Worm (Caenorhabditis elegans): ENCODE data around the gene T01B11.1.

Gene T01B11.1

DNA sequence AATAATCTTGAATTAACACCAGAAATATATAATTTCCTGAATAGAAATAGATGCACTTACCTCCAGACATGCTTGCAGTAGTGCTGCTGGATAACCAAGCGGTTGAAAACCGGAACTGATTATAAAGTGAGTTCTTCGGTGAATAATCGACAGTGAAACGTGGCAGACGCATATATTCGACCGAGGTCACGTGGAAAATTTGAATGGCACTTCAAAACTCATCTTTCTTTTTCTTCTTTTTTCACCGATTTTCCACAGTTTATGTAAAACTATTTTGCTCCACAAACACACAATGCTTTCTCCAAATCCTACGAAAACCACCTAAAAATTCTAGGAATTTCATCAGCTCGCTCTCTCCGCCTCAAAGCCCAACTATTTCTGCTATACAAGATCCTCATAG lies 13.2 kb downstream of the T01B11.1 start, which contains the start of gene ant-1.4:
ant-1.4 (minus strand) TSS at position 101 of the 400 bp plus-strand sequence.
- TF ChIP-seq nhr-12 (tag; optimal IDR thresholded peaks at IDR 0.05) = no peak
- no peak for TF ChIP-seq snpc-4 (tag; optimal IDR thresholded peaks at IDR 0.05)
- TF ChIP-seq nhr-23 (tag; optimal IDR thresholded peaks at IDR 0.05) = no peak
- TF ChIP-seq nhr-129 (tag; optimal IDR thresholded peaks at IDR 0.05) = no peak
- no peak for TF ChIP-seq unc-39 (tag; optimal IDR thresholded peaks at IDR 0.05)
- no peak for TF ChIP-seq C34F6.9 (tag; optimal IDR thresholded peaks at IDR 0.05)
- TF ChIP-seq aly-2 (tag; optimal IDR thresholded peaks at IDR 0.05) = no peak
- no peak for TF ChIP-seq elt-1 (tag; optimal IDR thresholded peaks at IDR 0.05)
- no peak for TF ChIP-seq nhr-77 (tag; optimal IDR thresholded peaks at IDR 0.05)
- TF ChIP-seq R02D3.7 (tag; optimal IDR thresholded peaks at IDR 0.05) = no peak
- no peak for TF ChIP-seq lin-39 (tag; optimal IDR thresholded peaks at IDR 0.05)
- no peak for TF ChIP-seq nhr-11 (tag; optimal IDR thresholded peaks at IDR 0.05)
- no peak for TF ChIP-seq F13H6.1 (tag; optimal IDR thresholded peaks at IDR 0.05)

DNA sequence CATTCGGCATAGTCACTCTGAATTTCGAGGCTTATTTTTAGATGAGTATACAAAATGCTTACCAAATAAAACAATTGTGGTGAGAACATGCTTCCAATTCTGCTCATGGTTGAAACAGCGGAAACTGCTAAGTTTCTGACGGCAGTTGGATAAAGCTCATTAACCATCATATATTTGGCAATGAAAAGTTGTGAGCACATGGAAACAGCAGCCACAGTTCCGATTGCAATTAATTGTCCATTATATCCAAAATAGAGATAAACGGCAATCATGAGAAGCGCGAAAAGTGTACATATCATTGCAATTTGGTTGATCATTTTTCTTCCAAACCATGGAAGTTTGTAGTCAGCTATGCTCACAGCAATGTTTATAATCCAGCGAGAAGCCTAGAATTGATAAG lies 14.2 kb downstream of the T01B11.1 start:
- TF ChIP-seq peb-1 (tag; optimal IDR thresholded peaks at IDR 0.05) (no peak), ceh-82 (tag; optimal IDR thresholded peaks at IDR 0.05) (no peak), mbf-1 (tag; optimal IDR thresholded peaks at IDR 0.05) (no peak)

DNA sequence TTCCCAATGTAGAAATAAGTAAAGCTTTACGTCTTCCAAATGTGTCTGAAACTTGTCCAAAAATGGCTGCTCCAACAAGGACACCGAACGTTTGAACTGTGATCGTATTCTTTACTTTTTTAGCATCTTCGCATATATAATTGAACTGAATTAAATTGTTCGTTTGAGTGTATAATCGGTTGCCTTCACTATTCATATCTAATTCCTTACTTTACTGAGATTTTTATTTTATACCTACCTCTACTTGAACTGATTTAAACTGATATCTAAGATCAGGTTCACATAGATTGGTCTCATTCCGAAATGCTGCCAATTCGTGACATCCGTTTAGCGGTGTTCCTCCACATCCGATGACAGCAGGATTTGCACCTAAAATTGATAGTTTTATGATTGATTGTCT lies 15.4 kb downstream of the T01B11.1 start:
- no peak for TF ChIP-seq nhr-10 (tag; optimal IDR thresholded peaks at IDR 0.05)

DNA sequence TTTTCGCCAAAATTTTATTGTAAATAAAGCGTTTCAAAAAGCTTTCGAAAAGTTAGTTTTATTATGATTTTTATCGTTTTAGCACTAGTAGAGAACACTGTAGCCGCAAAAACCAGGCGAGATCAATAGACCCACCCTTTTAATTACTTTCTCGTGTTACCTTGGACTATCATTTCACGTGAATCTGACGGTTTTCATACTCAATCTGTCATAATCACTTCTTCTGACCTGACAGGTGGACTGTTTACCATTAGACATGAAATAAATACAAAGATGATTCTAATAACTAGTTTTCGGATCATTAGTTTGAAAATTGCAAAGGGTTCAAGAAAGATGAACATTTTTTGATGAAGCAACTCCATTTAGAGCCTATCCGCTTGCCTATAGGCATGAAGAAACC lies 16.1 kb downstream of the T01B11.1 start:
- no peak for TF ChIP-seq Y55F3AM.14 (GFP tag; optimal IDR thresholded peaks at IDR 0.05)
- peak; percentile 44 for TF ChIP-seq sma-3 (GFP tag; optimal IDR thresholded peaks at IDR 0.05)
- no peak for TF ChIP-seq ceh-82 (tag; optimal IDR thresholded peaks at IDR 0.05)
- TF ChIP-seq mab-5 (tag; optimal IDR thresholded peaks at IDR 0.05) = peak; percentile 27
- TF ChIP-seq blmp-1 (tag; optimal IDR thresholded peaks at IDR 0.05; ENCODE audit: insufficient read depth) = peak; percentile 55
- TF ChIP-seq nhr-21 (tag; optimal IDR thresholded peaks at IDR 0.05) = peak; percentile 57
- TF ChIP-seq crh-2 (tag; optimal IDR thresholded peaks at IDR 0.05) = peak; percentile 14
- peak in 1 of 2 experiments; percentile 12 for TF ChIP-seq mdl-1 (tag; optimal IDR thresholded peaks at IDR 0.05)
- no peak for TF ChIP-seq ama-1 (optimal IDR thresholded peaks at IDR 0.05)
- peak; percentile 78 for TF ChIP-seq sma-9 (GFP tag; optimal IDR thresholded peaks at IDR 0.05)
- no peak for TF ChIP-seq sma-9 (tag; optimal IDR thresholded peaks at IDR 0.05)
- TF ChIP-seq nhr-25 (tag; optimal IDR thresholded peaks at IDR 0.05) = peak; percentile 71

DNA sequence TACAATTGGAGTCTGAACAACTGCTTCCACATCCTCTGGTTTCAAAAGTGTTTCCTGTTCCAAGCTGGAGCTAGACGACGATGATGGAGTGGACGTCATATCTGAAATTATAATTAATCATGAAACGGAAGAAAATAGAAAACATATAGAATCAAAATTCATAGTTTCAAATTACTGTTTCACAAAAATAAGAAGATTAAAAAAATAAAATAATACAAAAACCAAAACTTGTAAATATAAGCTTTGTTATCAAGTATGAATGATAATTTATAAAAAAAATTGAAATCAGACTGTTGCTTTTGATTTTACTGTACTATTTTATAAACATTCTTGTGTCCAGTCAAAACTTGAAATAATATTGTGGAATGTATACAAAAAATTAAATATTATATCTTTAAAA lies 16.7 kb downstream of the T01B11.1 start, which contains the start of gene str-176:
str-176 (minus strand) TSS at position 101 of the 400 bp plus-strand sequence.
- TF ChIP-seq skn-1 (tag; optimal IDR thresholded peaks at IDR 0.05) = no peak
- TF ChIP-seq elt-1 (tag; optimal IDR thresholded peaks at IDR 0.05) = no peak
- no peak for TF ChIP-seq nhr-12 (tag; optimal IDR thresholded peaks at IDR 0.05)
- TF ChIP-seq lin-13 (GFP tag; optimal IDR thresholded peaks at IDR 0.05) = no peak
- TF ChIP-seq nhr-77 (tag; optimal IDR thresholded peaks at IDR 0.05) = no peak
- no peak for TF ChIP-seq sma-9 (GFP tag; optimal IDR thresholded peaks at IDR 0.05)
- no peak for TF ChIP-seq sma-9 (tag; optimal IDR thresholded peaks at IDR 0.05)
- no peak for TF ChIP-seq nhr-23 (tag; optimal IDR thresholded peaks at IDR 0.05)
- no peak for TF ChIP-seq sma-3 (GFP tag; optimal IDR thresholded peaks at IDR 0.05)
- TF ChIP-seq nhr-6 (tag; optimal IDR thresholded peaks at IDR 0.05) = no peak
- no peak for TF ChIP-seq ztf-11 (tag; optimal IDR thresholded peaks at IDR 0.05)
- no peak for TF ChIP-seq ztf-4 (tag; optimal IDR thresholded peaks at IDR 0.05)
- TF ChIP-seq lsy-2 (tag; optimal IDR thresholded peaks at IDR 0.05) = no peak
- TF ChIP-seq nhr-25 (tag; optimal IDR thresholded peaks at IDR 0.05) = no peak
- TF ChIP-seq nhr-21 (tag; optimal IDR thresholded peaks at IDR 0.05) = no peak
- no peak for TF ChIP-seq zag-1 (tag; optimal IDR thresholded peaks at IDR 0.05)
- TF ChIP-seq unc-62 (GFP tag; optimal IDR thresholded peaks at IDR 0.05) = no peak
- no peak for TF ChIP-seq nhr-129 (tag; optimal IDR thresholded peaks at IDR 0.05)
- no peak for TF ChIP-seq ZK546.5 (tag; optimal IDR thresholded peaks at IDR 0.05)

Measured in whole organism, L2 larva.